Fruit fly (Drosophila melanogaster) whole organism, prepupa: ENCODE results near the gene Ravus.

Experiments
- CG11294 ChIP-seq: fragments of 200-800 bp; sonication (Bioruptor generic); IDR thresholded peaks from 2 replicates; pipeline ENCODE4 v1.3.6; 2022; ENCODE audit warnings: missing biosample characterization, missing genetic modification characterization
- CG8632 ChIP-seq: fragments of 200-800 bp; sonication (Bioruptor generic); optimal IDR thresholded peaks from 3 replicates; lab custom pipeline; 2016; ENCODE audit warnings: missing biosample characterization, missing genetic modification characterization
- Sox102F ChIP-seq: fragments of 200-800 bp; sonication (Bioruptor generic); optimal IDR thresholded peaks from 2 replicates; lab custom pipeline; 2016; ENCODE audit warnings: missing biosample characterization, mild to moderate bottlenecking, missing genetic modification characterization
- cyc ChIP-seq: fragments of 200-800 bp; sonication (Bioruptor generic); optimal IDR thresholded peaks from 3 replicates; lab custom pipeline; 2016; ENCODE audit warnings: missing biosample characterization, missing genetic modification characterization

DNA sequence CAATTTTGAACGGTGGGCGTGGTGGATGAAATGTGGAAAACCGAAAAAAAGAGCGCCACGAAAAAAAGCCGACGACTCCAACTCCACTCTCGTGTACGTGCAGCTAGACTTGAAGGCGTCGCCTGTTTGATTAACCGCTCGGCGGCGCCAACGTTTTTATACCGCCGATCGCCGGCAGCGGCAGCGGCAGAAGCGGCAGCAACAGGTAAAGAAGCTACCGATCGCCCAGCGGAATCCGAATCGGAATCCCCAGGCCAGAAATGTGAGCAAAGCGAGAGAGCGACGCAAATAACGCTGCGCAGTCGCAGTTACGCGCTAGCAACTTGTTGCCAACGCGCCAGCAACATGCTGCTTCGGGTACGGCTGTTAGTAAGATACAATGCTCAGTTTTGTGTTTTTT lies 49.5 kb downstream of the Ravus start, which contains the start of gene CG8483:
- no peak for TF ChIP-seq cyc (GFP tag; lab: Kevin White, UChicago)
- no peak for TF ChIP-seq Sox102F (GFP tag; lab: Kevin White, UChicago)
- TF ChIP-seq CG11294 (GFP tag; lab: Robert Waterston, UW) = no peak
- no peak for TF ChIP-seq CG8632 (GFP tag; lab: Kevin White, UChicago)
